Worm (Caenorhabditis elegans) whole organism, L3 larva: Measurements from ENCODE around the gene F13E9.19.
A peak's percentile ranks its signal among the peaks of the same experiment; 100 is the strongest.

Source experiments
- R02D3.7 ChIP-seq: fragments of 150-350 bp; optimal IDR thresholded peaks from 2 replicates; lab custom pipeline; 2014; ENCODE audit warnings: missing biosample characterization, missing genetic modification characterization
- ZK546.5 ChIP-seq: sonication (generic microtip); optimal IDR thresholded peaks from 2 replicates; lab custom pipeline; 2017; ENCODE audit warnings: missing biosample characterization, missing genetic modification characterization
- aly-2 ChIP-seq: fragments of 150-350 bp; optimal IDR thresholded peaks from 2 replicates; lab custom pipeline; 2014; ENCODE audit warnings: missing biosample characterization, missing genetic modification characterization
- ama-1 ChIP-seq: fragments of 150-350 bp; optimal IDR thresholded peaks from 2 replicates; lab custom pipeline; 2018
- ceh-16 ChIP-seq: sonication (generic microtip); optimal IDR thresholded peaks from 2 replicates; lab custom pipeline; 2017; ENCODE audit warnings: missing biosample characterization, missing genetic modification characterization
- ceh-28 ChIP-seq: fragments of 150-350 bp; optimal IDR thresholded peaks from 2 replicates; lab custom pipeline; 2014; ENCODE audit warnings: missing biosample characterization, missing genetic modification reagents, missing genetic modification characterization
- ceh-82 ChIP-seq: fragments of 150-350 bp; optimal IDR thresholded peaks from 2 replicates; lab custom pipeline; 2014; ENCODE audit warnings: missing biosample characterization, missing genetic modification characterization
- ceh-9 ChIP-seq: sonication (generic microtip); optimal IDR thresholded peaks from 2 replicates; lab custom pipeline; 2018; ENCODE audit warnings: missing biosample characterization, missing genetic modification characterization
- daf-12 ChIP-seq: fragments of 150-350 bp; optimal IDR thresholded peaks from 2 replicates; lab custom pipeline; 2014; ENCODE audit warnings: missing biosample characterization, missing genetic modification reagents, missing genetic modification characterization
- egl-27 ChIP-seq: sonication (generic microtip); optimal IDR thresholded peaks from 4 replicates; lab custom pipeline; 2017; ENCODE audit warnings: missing biosample characterization, missing genetic modification reagents, missing genetic modification characterization
- egl-5 ChIP-seq: fragments of 150-350 bp; optimal IDR thresholded peaks from 2 replicates; lab custom pipeline; 2017; ENCODE audit warnings: missing biosample characterization, missing genetic modification reagents, missing genetic modification characterization, inconsistent platforms
- elt-1 ChIP-seq: fragments of 150-350 bp; optimal IDR thresholded peaks from 2 replicates; lab custom pipeline; 2014; ENCODE audit warnings: missing biosample characterization, missing genetic modification characterization
- elt-2 ChIP-seq: sonication (generic microtip); optimal IDR thresholded peaks from 2 replicates; lab custom pipeline; 2016; ENCODE audit warnings: missing genetic modification reagents, mild to moderate bottlenecking, missing genetic modification characterization, missing compliant biosample characterization
- elt-3 ChIP-seq, 3 experiments: fragments of 150-350 bp in 1 of 3; sonication (generic microtip) in 2 of 3; optimal IDR thresholded peaks; 2 replicates in 2 of 3; 4 replicates in 1 of 3; lab custom pipeline; 2014 to 2017; ENCODE audit warnings: missing biosample characterization in 3 of 3, missing genetic modification characterization in 3 of 3
- eor-1 ChIP-seq, 2 experiments: fragments of 150-350 bp; optimal IDR thresholded peaks; 2 replicates each; lab custom pipeline; 2014 to 2018; ENCODE audit warnings: missing biosample characterization in 2 of 2, missing genetic modification characterization in 2 of 2
- fkh-10 ChIP-seq: sonication (generic microtip); optimal IDR thresholded peaks from 2 replicates; lab custom pipeline; 2017; ENCODE audit warnings: missing biosample characterization, missing genetic modification reagents, missing genetic modification characterization
- fkh-2 ChIP-seq: fragments of 150-350 bp; optimal IDR thresholded peaks from 2 replicates; lab custom pipeline; 2014; ENCODE audit warnings: missing biosample characterization, missing genetic modification reagents, missing genetic modification characterization
- fos-1 ChIP-seq: fragments of 150-350 bp; optimal IDR thresholded peaks from 2 replicates; lab custom pipeline; 2014; ENCODE audit warnings: missing biosample characterization, missing genetic modification characterization
- hmg-11 ChIP-seq: sonication (generic microtip); optimal IDR thresholded peaks from 2 replicates; lab custom pipeline; 2016; ENCODE audit warnings: missing genetic modification characterization, missing compliant biosample characterization
- lin-15B ChIP-seq: fragments of 150-350 bp; optimal IDR thresholded peaks from 2 replicates; lab custom pipeline; 2014; ENCODE audit warnings: missing biosample characterization, missing genetic modification characterization
- lin-39 ChIP-seq: fragments of 150-350 bp; optimal IDR thresholded peaks from 2 replicates; lab custom pipeline; 2018; ENCODE audit warnings: missing biosample characterization, missing genetic modification reagents, missing genetic modification characterization
- lsy-12 ChIP-seq: sonication (generic microtip); optimal IDR thresholded peaks from 2 replicates; lab custom pipeline; 2016; ENCODE audit warnings: mild to moderate bottlenecking, missing genetic modification characterization, missing compliant biosample characterization
- mdl-1 ChIP-seq: fragments of 150-350 bp; optimal IDR thresholded peaks from 2 replicates; lab custom pipeline; 2014; ENCODE audit warnings: missing biosample characterization, missing genetic modification characterization
- mml-1 ChIP-seq: fragments of 150-350 bp; sonication (generic microtip); optimal IDR thresholded peaks from 3 replicates; lab custom pipeline; 2014; ENCODE audit warnings: missing biosample characterization, missing genetic modification characterization
- nfya-1 ChIP-seq: sonication (generic microtip); optimal IDR thresholded peaks from 2 replicates; lab custom pipeline; 2017; ENCODE audit warnings: missing genetic modification characterization, mild to moderate bottlenecking, missing compliant biosample characterization, antibody characterized with exemption, moderate library complexity; ENCODE audit not compliant: insufficient read depth
- nhr-11 ChIP-seq: fragments of 150-350 bp; optimal IDR thresholded peaks from 2 replicates; lab custom pipeline; 2014; ENCODE audit warnings: missing biosample characterization, missing genetic modification characterization
- nhr-12 ChIP-seq: fragments of 150-350 bp; optimal IDR thresholded peaks from 2 replicates; lab custom pipeline; 2014; ENCODE audit warnings: missing biosample characterization, missing genetic modification characterization
- nhr-23 ChIP-seq: fragments of 150-350 bp; optimal IDR thresholded peaks from 2 replicates; lab custom pipeline; 2014; ENCODE audit warnings: missing biosample characterization, missing genetic modification reagents, missing genetic modification characterization
- nhr-237 ChIP-seq: fragments of 150-350 bp; optimal IDR thresholded peaks from 2 replicates; lab custom pipeline; 2014; ENCODE audit warnings: missing biosample characterization, missing genetic modification characterization
- nhr-25 ChIP-seq: sonication (generic microtip); optimal IDR thresholded peaks from 2 replicates; lab custom pipeline; 2017; ENCODE audit warnings: missing biosample characterization, missing genetic modification characterization
- nhr-28 ChIP-seq: fragments of 150-350 bp; optimal IDR thresholded peaks from 2 replicates; lab custom pipeline; 2014; ENCODE audit warnings: missing biosample characterization, missing genetic modification characterization
- nhr-43 ChIP-seq: sonication (generic microtip); optimal IDR thresholded peaks from 2 replicates; lab custom pipeline; 2016; ENCODE audit warnings: mild to moderate bottlenecking, missing genetic modification characterization, missing compliant biosample characterization; ENCODE audit not compliant: poor library complexity, severe bottlenecking
- nhr-67 ChIP-seq: fragments of 150-350 bp; optimal IDR thresholded peaks from 2 replicates; lab custom pipeline; 2014; ENCODE audit warnings: missing biosample characterization, missing genetic modification characterization
- nhr-76 ChIP-seq: fragments of 150-350 bp; sonication (generic microtip); optimal IDR thresholded peaks from 5 replicates; lab custom pipeline; 2014; ENCODE audit warnings: missing biosample characterization, missing genetic modification characterization
- nhr-77 ChIP-seq: fragments of 150-350 bp; optimal IDR thresholded peaks from 2 replicates; lab custom pipeline; 2014; ENCODE audit warnings: missing biosample characterization, missing genetic modification characterization
- pha-4 ChIP-seq: fragments of 150-350 bp; optimal IDR thresholded peaks from 2 replicates; lab custom pipeline; 2014; ENCODE audit warnings: missing biosample characterization, missing genetic modification reagents, missing genetic modification characterization
- pqm-1 ChIP-seq: fragments of 150-350 bp; optimal IDR thresholded peaks from 2 replicates; lab custom pipeline; 2017; ENCODE audit warnings: missing biosample characterization, missing genetic modification characterization, inconsistent platforms
- sea-2 ChIP-seq: fragments of 150-350 bp; sonication (generic microtip); optimal IDR thresholded peaks from 4 replicates; lab custom pipeline; 2014; ENCODE audit warnings: missing biosample characterization, missing genetic modification reagents, missing genetic modification characterization
- skn-1 ChIP-seq: fragments of 150-350 bp; optimal IDR thresholded peaks from 2 replicates; lab custom pipeline; 2014; ENCODE audit warnings: missing biosample characterization, missing genetic modification characterization
- snpc-4 ChIP-seq: fragments of 150-350 bp; optimal IDR thresholded peaks from 2 replicates; lab custom pipeline; 2014; ENCODE audit warnings: missing biosample characterization, missing genetic modification characterization
- tbx-2 ChIP-seq: sonication (generic microtip); optimal IDR thresholded peaks from 2 replicates; lab custom pipeline; 2016; ENCODE audit warnings: mild to moderate bottlenecking, missing genetic modification characterization, missing compliant biosample characterization
- unc-39 ChIP-seq: sonication (generic microtip); optimal IDR thresholded peaks from 4 replicates; lab custom pipeline; 2017; ENCODE audit warnings: missing biosample characterization, missing genetic modification characterization
- unc-62 ChIP-seq: fragments of 150-350 bp; sonication (generic microtip); optimal IDR thresholded peaks from 4 replicates; lab custom pipeline; 2014; ENCODE audit warnings: missing biosample characterization, missing genetic modification reagents, missing genetic modification characterization
- zag-1 ChIP-seq: fragments of 150-350 bp; optimal IDR thresholded peaks from 2 replicates; lab custom pipeline; 2014; ENCODE audit warnings: missing biosample characterization, missing genetic modification characterization
- ztf-11 ChIP-seq: fragments of 150-350 bp; optimal IDR thresholded peaks from 2 replicates; lab custom pipeline; 2014; ENCODE audit warnings: missing biosample characterization, missing genetic modification characterization
- ztf-4 ChIP-seq: fragments of 150-350 bp; optimal IDR thresholded peaks from 2 replicates; lab custom pipeline; 2014; ENCODE audit warnings: missing biosample characterization, missing genetic modification characterization

Gene F13E9.19

DNA sequence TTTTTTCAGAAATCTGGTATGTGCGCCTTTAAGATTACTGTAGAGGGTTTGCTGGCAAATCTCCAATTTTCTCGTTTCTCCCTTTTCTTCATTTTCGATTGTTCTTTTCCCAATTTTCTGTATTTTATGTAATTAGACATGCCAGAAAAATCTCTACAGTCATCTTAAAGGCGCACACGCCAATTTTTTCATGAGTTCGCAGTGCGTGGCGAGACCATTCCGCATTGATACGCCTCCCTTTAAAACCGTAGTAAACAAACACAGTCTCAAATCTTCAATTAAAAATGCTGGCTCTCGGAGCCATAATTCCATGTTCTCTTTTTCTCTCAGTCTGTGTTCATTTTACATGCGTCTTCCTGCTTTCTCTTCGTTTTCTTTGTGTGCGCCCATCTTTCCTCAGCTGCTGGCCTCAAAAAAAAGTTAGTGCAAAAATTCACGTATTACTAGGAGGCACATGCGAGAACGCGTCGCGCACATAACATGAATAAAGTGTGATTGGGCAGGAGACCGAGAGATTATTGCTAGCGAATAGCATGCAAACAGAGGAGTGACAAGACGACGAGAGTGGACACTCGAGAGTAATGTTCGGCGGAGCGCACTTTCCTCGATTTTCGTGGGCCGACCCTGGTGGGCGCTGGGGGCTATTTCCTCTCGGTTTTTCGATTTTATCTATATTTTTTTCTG lies 19.8 kb downstream of the F13E9.19 start (continued):
- TF ChIP-seq aly-2: no peak
- peak; percentile 38 for TF ChIP-seq skn-1 (tag; lab: Kevin White, UChicago)
- TF ChIP-seq pqm-1: peak; percentile 20
- no peak for TF ChIP-seq unc-39 (tag; lab: Kevin White, UChicago)
- TF ChIP-seq zag-1: no peak
- TF ChIP-seq lin-39 (tag; lab: Kevin White, UChicago): peak; percentile 78
- no peak for TF ChIP-seq egl-27 (tag; lab: Kevin White, UChicago)
- TF ChIP-seq ceh-28: peak; percentile 8
- no peak for TF ChIP-seq nhr-237 (tag; lab: Kevin White, UChicago)
- TF ChIP-seq egl-5 (tag; lab: Kevin White, UChicago): peak; percentile 85
- TF ChIP-seq unc-62 (GFP tag; lab: Kevin White, UChicago): no peak
- TF ChIP-seq ztf-4 (tag; lab: Kevin White, UChicago): no peak

DNA sequence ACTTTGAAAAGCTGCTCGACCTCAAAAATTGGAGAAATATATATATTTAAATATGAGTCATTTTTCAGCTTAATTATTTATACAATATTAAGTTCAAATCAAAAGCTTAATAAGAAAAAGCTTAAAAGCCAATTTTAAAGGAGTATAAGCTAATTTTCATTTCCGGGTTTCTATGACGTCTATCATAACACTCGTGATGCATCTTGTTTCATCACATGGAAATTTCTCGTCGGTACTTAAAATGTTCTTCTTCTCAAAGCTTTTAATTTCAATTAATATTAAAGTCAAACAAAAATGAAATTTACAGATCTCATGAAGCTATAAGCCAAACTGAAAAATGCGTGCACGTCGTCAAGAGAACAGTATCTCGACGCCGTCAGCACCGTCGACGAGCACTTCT lies 20.6 kb downstream of the F13E9.19 start, which contains the start of gene rbr-2:
Gene rbr-2, plus strand, starts transcription at position 301 of the 400 bp plus-strand sequence.
- TF ChIP-seq elt-1 (tag; lab: Kevin White, UChicago) (no peak), ceh-82 (tag; lab: Kevin White, UChicago) (no peak), sea-2 (GFP tag; lab: Kevin White, UChicago) (no peak), fos-1 (no peak), nhr-67 (no peak), mdl-1 (no peak)
- TF ChIP-seq, all 47 proteins: peak for 0

DNA sequence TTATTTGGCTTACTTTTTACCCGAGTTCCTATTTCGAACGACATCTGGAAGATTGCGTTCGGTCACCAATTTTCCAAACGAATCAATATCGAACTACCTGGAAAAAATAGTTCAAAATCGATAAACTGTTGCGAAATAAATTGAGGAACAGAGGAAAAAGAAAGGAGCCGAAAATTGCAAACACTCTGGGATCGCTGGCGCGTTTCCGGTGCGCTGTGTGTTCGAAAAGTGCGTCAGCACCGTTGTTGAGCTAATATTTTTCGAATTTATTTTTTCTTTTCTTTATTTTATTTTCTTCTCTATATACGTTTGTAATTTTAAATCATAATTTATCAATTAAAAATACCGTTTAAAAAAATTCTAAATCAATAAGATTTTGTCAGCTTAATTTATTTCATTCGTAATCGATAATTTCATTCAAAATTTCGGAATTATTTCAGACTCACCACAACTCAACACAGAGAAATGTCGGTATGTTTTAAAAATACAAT lies 33.9 kb downstream of the F13E9.19 start, which contains the start of the genes dnc-1 and lsm-7:
Gene dnc-1, minus strand, starts transcription at position 142 of the 491 bp plus-strand sequence.
Gene lsm-7, plus strand, starts transcription at position 441 of the 491 bp plus-strand sequence.
- TF ChIP-seq pqm-1: peak; percentile 16
- no peak for TF ChIP-seq ZK546.5 (tag; lab: Kevin White, UChicago)
- no peak for TF ChIP-seq ceh-16 (tag; lab: Kevin White, UChicago)
- peak; percentile 68 for TF ChIP-seq lin-15B (tag; lab: Kevin White, UChicago)
- no peak for TF ChIP-seq egl-27 (tag; lab: Kevin White, UChicago)
- TF ChIP-seq fkh-2: no peak
- no peak for TF ChIP-seq nhr-12
- TF ChIP-seq unc-62 (GFP tag; lab: Kevin White, UChicago): no peak
- TF ChIP-seq daf-12 (tag; lab: Kevin White, UChicago): no peak
- no peak for TF ChIP-seq ztf-4 (tag; lab: Kevin White, UChicago)
- TF ChIP-seq nhr-25: peak; percentile 35
- TF ChIP-seq nhr-67: no peak
- no peak for TF ChIP-seq ama-1 (lab: Kevin White, UChicago)
- TF ChIP-seq lin-39 (tag; lab: Kevin White, UChicago): peak; percentile 72
- no peak for TF ChIP-seq mml-1
- peak; percentile 34 for TF ChIP-seq R02D3.7
- no peak for TF ChIP-seq mdl-1
- peak; percentile 7 for TF ChIP-seq ceh-82 (tag; lab: Kevin White, UChicago)
- TF ChIP-seq skn-1 (tag; lab: Kevin White, UChicago): peak; percentile 65
- no peak for TF ChIP-seq nhr-11
- no peak for TF ChIP-seq eor-1 (tag; optimal IDR thresholded peaks at IDR 0.05; lab: Kevin White, UChicago)
- peak; percentile 49 for TF ChIP-seq nhr-23 (tag; lab: Kevin White, UChicago)
- no peak for TF ChIP-seq elt-3 (tag; optimal IDR thresholded peaks at IDR 0.05; lab: Kevin White, UChicago)
- peak; percentile 18 for TF ChIP-seq nhr-43 (tag; lab: Kevin White, UChicago)
- TF ChIP-seq egl-5 (tag; lab: Kevin White, UChicago): no peak
- TF ChIP-seq snpc-4 (tag; lab: Kevin White, UChicago): peak; percentile 79
- peak; percentile 23 for TF ChIP-seq lsy-12
- no peak for TF ChIP-seq fos-1
- TF ChIP-seq elt-2 (tag; lab: Kevin White, UChicago): peak; percentile 28
- no peak for TF ChIP-seq zag-1
- peak; percentile 77 for TF ChIP-seq ceh-28
- no peak for TF ChIP-seq ztf-11 (tag; lab: Kevin White, UChicago)
- TF ChIP-seq pha-4: peak; percentile 88
- no peak for TF ChIP-seq tbx-2
- peak; percentile 57 for TF ChIP-seq fkh-10 (GFP tag; lab: Kevin White, UChicago)
- peak; percentile 63 for TF ChIP-seq hmg-11
- peak; percentile 46 for TF ChIP-seq elt-1 (tag; lab: Kevin White, UChicago)
- TF ChIP-seq aly-2: no peak
- no peak for TF ChIP-seq nhr-28 (tag; lab: Kevin White, UChicago)
- no peak for TF ChIP-seq nhr-77 (tag; lab: Kevin White, UChicago)
- no peak for TF ChIP-seq sea-2 (GFP tag; lab: Kevin White, UChicago)
- peak; percentile 87 for TF ChIP-seq nfya-1 (tag; lab: Kevin White, UChicago)
- no peak for TF ChIP-seq nhr-76
- no peak for TF ChIP-seq nhr-237 (tag; lab: Kevin White, UChicago)
- TF ChIP-seq unc-39 (tag; lab: Kevin White, UChicago): no peak
- TF ChIP-seq ceh-9: no peak
